Worm (Caenorhabditis elegans): ENCODE results near the gene dnpp-1.

DNA sequence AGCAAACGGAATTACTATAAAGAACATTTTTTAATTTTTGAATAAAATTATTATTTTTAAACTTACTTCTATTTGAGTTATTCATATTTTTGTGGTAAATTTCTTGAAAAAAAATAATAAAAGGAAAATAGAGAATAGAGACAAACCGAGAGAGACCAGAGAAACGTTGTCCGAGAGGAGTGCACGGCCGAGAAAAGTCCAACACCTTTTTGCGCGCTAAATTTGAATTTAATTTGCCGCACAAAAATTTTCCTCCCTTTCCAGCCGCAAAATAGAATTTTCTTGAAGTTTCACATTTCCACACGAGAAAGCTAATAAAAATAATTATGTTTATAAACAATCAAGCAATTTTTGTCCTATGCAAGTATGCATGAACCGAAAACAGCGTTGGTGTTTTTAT lies 8.2 kb upstream of the dnpp-1 start, which contains the start of the genes F01F1.11 and F01F1.3:
- TF ChIP-seq nhr-76 (tag; optimal IDR thresholded peaks at IDR 0.05): no peak
- no peak for TF ChIP-seq unc-62 (GFP tag; optimal IDR thresholded peaks at IDR 0.05)
- no peak for TF ChIP-seq elt-3 (tag; optimal IDR thresholded peaks at IDR 0.05)

Measured in whole organism, mixed stage, embryonic.